Fruit fly (Drosophila melanogaster): Measurements from ENCODE around the gene CG4619.

The CG4619 gene

DNA sequence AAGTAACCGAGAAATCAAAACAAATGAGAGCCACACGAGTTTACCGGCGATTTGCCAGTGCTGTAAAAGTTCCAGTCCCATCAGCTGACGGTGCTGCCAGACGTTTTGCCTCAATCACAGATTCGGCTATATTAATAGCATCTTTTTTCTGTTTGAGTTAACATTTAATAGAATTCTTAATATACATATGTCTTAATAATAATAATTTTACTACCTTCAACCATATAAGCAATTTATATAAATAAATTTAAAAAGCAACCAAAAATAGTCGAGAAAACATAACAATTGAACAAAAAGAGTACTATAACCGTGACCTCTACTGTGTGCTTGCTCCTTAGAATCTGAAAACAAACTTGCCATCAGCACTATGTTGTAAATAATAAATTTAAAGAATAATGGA is 15.5 kb downstream of the CG4619 start, which contains the start of the genes CG13126 and CG4709 (continued):
- TF ChIP-seq mld (GFP tag; IDR thresholded peaks at IDR 0.05; ENCODE audit: partially characterized antibody) = no peak
- peak; percentile 66; the same call in 1 of the 2 replicates for TF ChIP-seq CG1024 (GFP tag; IDR thresholded peaks at IDR 0.05)
- peak; percentile 82 for TF ChIP-seq ATbp (GFP tag; optimal IDR thresholded peaks at IDR 0.05)
- no peak; the same call in 1 of the 2 replicates for TF ChIP-seq GATAe (GFP tag; conservative IDR thresholded peaks at IDR 0.05)
- TF ChIP-seq Ets97D (GFP tag; optimal IDR thresholded peaks at IDR 0.05) = peak; percentile 61
- TF ChIP-seq CG14441 (GFP tag; IDR thresholded peaks at IDR 0.05) = peak; percentile 86
- peak; percentile 91 for TF ChIP-seq CG15269 (tag; optimal IDR thresholded peaks at IDR 0.05)
- no peak for TF ChIP-seq Mes4 (GFP tag; optimal IDR thresholded peaks at IDR 0.05)
- peak; percentile 64 for TF ChIP-seq Gsc (GFP tag; IDR thresholded peaks at IDR 0.05)
- TF ChIP-seq Meics (GFP tag; optimal IDR thresholded peaks at IDR 0.05) = peak; percentile 93
- TF ChIP-seq D19A (tag; optimal IDR thresholded peaks at IDR 0.05) = peak; percentile 90
- TF ChIP-seq cg (GFP tag; optimal IDR thresholded peaks at IDR 0.05) = no peak
- peak; percentile 2 to 93 for TF ChIP-seq dpn (GFP tag; optimal IDR thresholded peaks at IDR 0.05)
- TF ChIP-seq sr (GFP tag; IDR thresholded peaks at IDR 0.05) = no peak
- TF ChIP-seq CG3847 (GFP tag; IDR thresholded peaks at IDR 0.05) = peak; percentile 84
- no peak for TF ChIP-seq usp (GFP tag; optimal IDR thresholded peaks at IDR 0.05)
- no peak for TF ChIP-seq CG15479 (GFP tag; optimal IDR thresholded peaks at IDR 0.05)
- TF ChIP-seq Scr (GFP tag; IDR thresholded peaks at IDR 0.05; ENCODE audit: partially characterized antibody) = no peak
- TF ChIP-seq CG31388 (GFP tag; optimal IDR thresholded peaks at IDR 0.05) = peak; percentile 84
- peak; percentile 67 for TF ChIP-seq MTF-1 (GFP tag; optimal IDR thresholded peaks at IDR 0.05; ENCODE audit: borderline replicate concordance)
- TF ChIP-seq Gug (GFP tag; IDR thresholded peaks at IDR 0.05) = peak; percentile 48; the same call in 2 of the 4 replicates
- peak; percentile 92 for TF ChIP-seq CG7556 (GFP tag; optimal IDR thresholded peaks at IDR 0.05)
- peak; percentile 70 for TF ChIP-seq Adf1 (GFP tag; IDR thresholded peaks at IDR 0.05)
- TF ChIP-seq CG8290 (GFP tag; optimal IDR thresholded peaks at IDR 0.05) = peak; percentile 89
- peak in 1 of 2 experiments; percentile 42 for TF ChIP-seq CG8290 (tag; optimal IDR thresholded peaks at IDR 0.05)
- peak in 1 of 2 experiments; percentile 25 for TF ChIP-seq tll (GFP tag; optimal IDR thresholded peaks at IDR 0.05)
- peak; percentile 86 for TF ChIP-seq Fer2 (tag; optimal IDR thresholded peaks at IDR 0.05)
- TF ChIP-seq sqz (GFP tag; optimal IDR thresholded peaks at IDR 0.05) = peak; percentile 84
- TF ChIP-seq Xbp1 (GFP tag; optimal IDR thresholded peaks at IDR 0.05) = peak; percentile 90
- TF ChIP-seq Sox100B (GFP tag; optimal IDR thresholded peaks at IDR 0.05) = peak; percentile 91
- peak; percentile 79 for TF ChIP-seq slou (GFP tag; optimal IDR thresholded peaks at IDR 0.05)
- peak; percentile 28 for TF ChIP-seq Bdp1 (GFP tag; optimal IDR thresholded peaks at IDR 0.05)
- TF ChIP-seq tin (GFP tag; optimal IDR thresholded peaks at IDR 0.05) = peak; percentile 92
- peak; percentile 91 for TF ChIP-seq fd96Cb (tag; optimal IDR thresholded peaks at IDR 0.05)
- peak; percentile 20 for TF ChIP-seq dm (GFP tag; optimal IDR thresholded peaks at IDR 0.05)
- TF ChIP-seq CG6765 (GFP tag; optimal IDR thresholded peaks at IDR 0.05) = peak; percentile 88
- peak; percentile 59 for TF ChIP-seq pzg (GFP tag; optimal IDR thresholded peaks at IDR 0.05)
- TF ChIP-seq CG9215 (GFP tag; IDR thresholded peaks at IDR 0.05) = peak; percentile 85
- no peak for TF ChIP-seq CG2129 (GFP tag; IDR thresholded peaks at IDR 0.05; ENCODE audit: partially characterized antibody)
- peak; percentile 88 for TF ChIP-seq CG4820 (GFP tag; optimal IDR thresholded peaks at IDR 0.05)
- no peak for TF ChIP-seq Myb (GFP tag; optimal IDR thresholded peaks at IDR 0.05)
- TF ChIP-seq CG8478 (optimal IDR thresholded peaks at IDR 0.05) = no peak
- TF ChIP-seq CG7372 (GFP tag; IDR thresholded peaks at IDR 0.05) = peak; percentile 83
- peak; percentile 83 for TF ChIP-seq CG11247 (GFP tag; IDR thresholded peaks at IDR 0.05)
- TF ChIP-seq Aef1 (GFP tag; IDR thresholded peaks at IDR 0.05) = peak; percentile 81
- peak; percentile 94 for TF ChIP-seq Fer1 (GFP tag; optimal IDR thresholded peaks at IDR 0.05)
- TF ChIP-seq NfI (GFP tag; optimal IDR thresholded peaks at IDR 0.05) = peak; percentile 87
- peak; percentile 94 for TF ChIP-seq CG7839 (tag; optimal IDR thresholded peaks at IDR 0.05)
- TF ChIP-seq Six4 (GFP tag; optimal IDR thresholded peaks at IDR 0.05) = peak; percentile 90
- TF ChIP-seq tx (GFP tag; optimal IDR thresholded peaks at IDR 0.05) = no peak
- TF ChIP-seq maf-S (GFP tag; optimal IDR thresholded peaks at IDR 0.05) = no peak
- TF ChIP-seq CG2202 (tag; optimal IDR thresholded peaks at IDR 0.05) = peak; percentile 85
